Worm (Caenorhabditis elegans) whole organism, young adult: Measurements from ENCODE around the gene Y105C5A.1285.

Experiments
- F39B2.1 ChIP-seq: fragments of 200-800 bp; sonication (Bioruptor generic); IDR thresholded peaks from 2 replicates; pipeline ENCODE4 v1.3.6; 2022; ENCODE audit warnings: missing genetic modification reagents, missing genetic modification characterization, missing compliant biosample characterization
- F57C9.4 ChIP-seq: sonication (generic microtip); optimal IDR thresholded peaks from 2 replicates; lab custom pipeline; 2017; ENCODE audit warnings: mild to moderate bottlenecking, missing genetic modification characterization, missing compliant biosample characterization
- aptf-2 ChIP-seq: fragments of 200-800 bp; sonication (Bioruptor generic); conservative IDR thresholded peaks from 2 replicates; pipeline ENCODE4 v1.3.6; 2022; ENCODE audit warnings: missing genetic modification reagents, missing genetic modification characterization, missing compliant biosample characterization
- attf-6 ChIP-seq: fragments of 200-800 bp; sonication (Bioruptor generic); IDR thresholded peaks from 2 replicates; pipeline ENCODE4 v1.3.6; 2022; ENCODE audit warnings: missing genetic modification reagents, missing genetic modification characterization, missing compliant biosample characterization
- lin-35 ChIP-seq, 3 experiments: fragments of 150-350 bp in 2 of 3; sonication (generic microtip) in 1 of 3; optimal IDR thresholded peaks; 2 replicates each; lab custom pipeline; 2014 to 2018; ENCODE audit warnings: missing biosample characterization in 3 of 3, missing genetic modification characterization in 3 of 3, missing genetic modification reagents in 3 of 3
- rpc-1 ChIP-seq, 2 experiments: fragments of 150-350 bp in 1 of 2; sonication (generic microtip) in 1 of 2; optimal IDR thresholded peaks; 2 replicates each; lab custom pipeline; 2014 to 2018; ENCODE audit warnings: missing biosample characterization in 1 of 2, missing genetic modification characterization in 1 of 2, missing genetic modification reagents in 1 of 2, missing genotype in 1 of 2
- snpc-4 ChIP-seq, 5 experiments: fragments of 150-350 bp in 1 of 5; sonication (generic microtip) in 4 of 5; optimal IDR thresholded peaks; 2 replicates each; lab custom pipeline; 2014 to 2018; ENCODE audit warnings: missing genetic modification characterization in 5 of 5, missing biosample characterization in 3 of 5, antibody characterized with exemption in 2 of 5, mild to moderate bottlenecking in 2 of 5, missing compliant biosample characterization in 2 of 5, missing genotype in 2 of 5, moderate library complexity in 2 of 5, missing genetic modification reagents in 1 of 5
- tbp1 ChIP-seq: fragments of 200-800 bp; sonication (Bioruptor generic); optimal IDR thresholded peaks from 2 replicates; lab custom pipeline; 2018; ENCODE audit warnings: mild to moderate bottlenecking, missing genetic modification characterization, missing compliant biosample characterization

Y105C5A.1285 gene

ce11 chrIV:15793213-15793612 lies 41.0 kb downstream of the Y105C5A.1285 start (continued):
- TF ChIP-seq F57C9.4 (tag; lab: Kevin White, UChicago), result no peak

DNA sequence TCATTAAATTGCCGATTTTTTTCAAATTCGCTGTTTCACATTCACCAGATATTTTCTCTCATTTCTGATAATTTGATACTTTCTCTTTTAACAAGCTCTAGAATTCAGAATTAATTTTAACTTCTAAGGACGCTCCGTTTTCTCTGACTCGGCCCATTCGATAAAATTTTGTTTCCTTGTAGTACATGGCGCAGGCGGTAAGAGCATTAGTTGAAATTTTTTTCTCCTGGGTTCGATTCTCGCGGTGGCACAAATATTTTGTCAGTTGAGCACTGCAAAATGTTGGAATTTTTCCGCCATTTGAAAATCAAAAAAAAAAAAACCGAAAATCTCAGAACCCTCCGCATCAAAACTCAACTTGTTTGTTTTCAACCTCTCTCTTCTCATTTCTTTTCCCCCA lies 41.8 kb downstream of the Y105C5A.1285 start:
- TF ChIP-seq attf-6 (GFP tag; lab: Robert Waterston, UW) (peak; percentile 80), tbp1 (GFP tag; lab: Kevin White, UChicago) (peak; percentile 7), rpc-1 (optimal IDR thresholded peaks at IDR 0.05; lab: Kevin White, UChicago) (peak; percentile 16), rpc-1 (tag; optimal IDR thresholded peaks at IDR 0.05; lab: Kevin White, UChicago) (no peak), aptf-2 (GFP tag; lab: Robert Waterston, UW) (no peak), snpc-4 (GFP tag; optimal IDR thresholded peaks at IDR 0.05; lab: Kevin White, UChicago) (no peak), snpc-4 (tag; optimal IDR thresholded peaks at IDR 0.05; lab: Kevin White, UChicago) (peak in 3 of 4 experiments; percentile 61 to 81 (median 70)), lin-35 (GFP tag; optimal IDR thresholded peaks at IDR 0.05; lab: Kevin White, UChicago) (no peak), F39B2.1 (GFP tag; lab: Robert Waterston, UW) (no peak)
- TF ChIP-seq, all 124 proteins: peak for 4
